Worm (Caenorhabditis elegans) whole organism, L1 larva: ENCODE results near the gene dph-1.

Experiments
- lin-35 ChIP-seq, 2 experiments: fragments of 150-350 bp; optimal IDR thresholded peaks; 2 replicates each; lab custom pipeline; 2014; ENCODE audit warnings: missing biosample characterization in 2 of 2, missing genetic modification characterization in 2 of 2, missing genetic modification reagents in 2 of 2
- lsy-2 ChIP-seq, 2 experiments: fragments of 150-350 bp; optimal IDR thresholded peaks; 2 replicates each; lab custom pipeline; 2014; ENCODE audit warnings: missing biosample characterization in 2 of 2, missing genetic modification characterization in 2 of 2
- mdl-1 ChIP-seq, 2 experiments: fragments of 150-350 bp; optimal IDR thresholded peaks; 2 replicates each; lab custom pipeline; 2014 to 2017; ENCODE audit warnings: missing biosample characterization in 2 of 2, missing genetic modification characterization in 2 of 2, inconsistent platforms in 1 of 2
- mep-1 ChIP-seq: fragments of 150-350 bp; optimal IDR thresholded peaks from 2 replicates; lab custom pipeline; 2014; ENCODE audit warnings: missing biosample characterization, missing genetic modification characterization
- pag-3 ChIP-seq: sonication (generic microtip); optimal IDR thresholded peaks from 2 replicates; lab custom pipeline; 2017; ENCODE audit warnings: missing genetic modification characterization, mild to moderate bottlenecking, missing compliant biosample characterization, antibody characterized with exemption, borderline replicate concordance; ENCODE audit not compliant: insufficient read depth
- skn-1 ChIP-seq: fragments of 150-350 bp; optimal IDR thresholded peaks from 2 replicates; lab custom pipeline; 2014; ENCODE audit warnings: missing biosample characterization, missing genetic modification characterization
- xbp-1 ChIP-seq: sonication (generic microtip); optimal IDR thresholded peaks from 2 replicates; lab custom pipeline; 2016; ENCODE audit warnings: missing genetic modification characterization, missing compliant biosample characterization
- ztf-11 ChIP-seq, 2 experiments: sonication (generic microtip); optimal IDR thresholded peaks; 2 replicates each; lab custom pipeline; 2016 to 2017; ENCODE audit warnings: missing genetic modification characterization in 2 of 2, missing biosample characterization in 1 of 2, missing compliant biosample characterization in 1 of 2

ce11 chrIII:3716073-3716659 is 9.5 kb downstream of the dph-1 start:
- no peak for TF ChIP-seq mdl-1 (tag; optimal IDR thresholded peaks at IDR 0.05; lab: Kevin White, UChicago)
- no peak for TF ChIP-seq ztf-11 (tag; optimal IDR thresholded peaks at IDR 0.05; lab: Kevin White, UChicago)
- no peak for TF ChIP-seq mep-1
- no peak for TF ChIP-seq lsy-2 (tag; optimal IDR thresholded peaks at IDR 0.05; lab: Kevin White, UChicago)
- no peak for TF ChIP-seq pag-3
- no peak for TF ChIP-seq xbp-1 (tag; lab: Kevin White, UChicago)
- TF ChIP-seq lin-35 (GFP tag; optimal IDR thresholded peaks at IDR 0.05; lab: Kevin White, UChicago), result no peak
- TF ChIP-seq skn-1, result no peak
